Fruit fly (Drosophila melanogaster) whole organism, embryonic: ENCODE measurements around the gene IntS14.
A peak's percentile ranks its signal among the peaks of the same experiment; 100 is the strongest.

ENCODE experiments used
- Antp ChIP-seq: fragments of 200-800 bp; sonication (Bioruptor generic); optimal IDR thresholded peaks from 3 replicates; lab custom pipeline; 2016; ENCODE audit warnings: missing biosample characterization, missing genetic modification characterization
- Atf-2 ChIP-seq: fragments of 200-800 bp; sonication (Bioruptor generic); optimal IDR thresholded peaks from 2 replicates; lab custom pipeline; 2016; ENCODE audit warnings: missing biosample characterization, missing genetic modification characterization
- B-H2 ChIP-seq: fragments of 200-800 bp; sonication (Bioruptor generic); optimal IDR thresholded peaks from 2 replicates; lab custom pipeline; 2018; ENCODE audit warnings: missing biosample characterization, mild to moderate bottlenecking, missing genetic modification characterization
- CG10267 ChIP-seq: fragments of 200-800 bp; sonication (Bioruptor generic); optimal IDR thresholded peaks from 2 replicates; lab custom pipeline; 2018; ENCODE audit warnings: missing biosample characterization, mild to moderate bottlenecking, missing genetic modification characterization, moderate library complexity
- CG10321 ChIP-seq: fragments of 200-800 bp; sonication (Bioruptor generic); IDR thresholded peaks from 2 replicates; pipeline ENCODE4 v1.3.6; 2022; ENCODE audit warnings: missing biosample characterization, missing genetic modification characterization
- CG10366 ChIP-seq: fragments of 200-800 bp; sonication (Bioruptor generic); IDR thresholded peaks from 2 replicates; pipeline ENCODE4 v1.3.6; 2022; ENCODE audit warnings: missing biosample characterization, missing genetic modification characterization
- CG10565 ChIP-seq: fragments of 200-800 bp; sonication (Bioruptor generic); optimal IDR thresholded peaks from 3 replicates; lab custom pipeline; 2016; ENCODE audit warnings: missing biosample characterization, mild to moderate bottlenecking, missing genetic modification characterization
- CG11247 ChIP-seq: fragments of 200-800 bp; sonication (Bioruptor generic); IDR thresholded peaks from 2 replicates; pipeline ENCODE4 v1.3.6; 2022; ENCODE audit warnings: missing biosample characterization, missing genetic modification characterization
- CG11695 ChIP-seq: fragments of 200-800 bp; sonication (Bioruptor generic); IDR thresholded peaks from 3 replicates; pipeline ENCODE4 v1.3.6; 2022; ENCODE audit warnings: missing biosample characterization, missing genetic modification characterization
- CG12104 ChIP-seq: fragments of 200-800 bp; sonication (Bioruptor generic); optimal IDR thresholded peaks from 3 replicates; lab custom pipeline; 2016; ENCODE audit warnings: missing biosample characterization, missing genetic modification characterization
- CG13424 ChIP-seq: fragments of 200-800 bp; sonication (Bioruptor generic); optimal IDR thresholded peaks from 2 replicates; lab custom pipeline; 2019; ENCODE audit warnings: missing biosample characterization, mild to moderate bottlenecking, missing genetic modification characterization, moderate library complexity
- CG1529 ChIP-seq: fragments of 200-800 bp; sonication (Bioruptor generic); optimal IDR thresholded peaks from 3 replicates; lab custom pipeline; 2018; ENCODE audit warnings: missing biosample characterization, missing genetic modification characterization
- CG15479 ChIP-seq: fragments of 200-800 bp; sonication (Bioruptor generic); optimal IDR thresholded peaks from 3 replicates; lab custom pipeline; 2019; ENCODE audit warnings: missing biosample characterization, mild to moderate bottlenecking, missing genetic modification characterization, moderate library complexity
- CG1603 ChIP-seq: fragments of 200-800 bp; sonication (Bioruptor generic); optimal IDR thresholded peaks from 2 replicates; lab custom pipeline; 2019; ENCODE audit warnings: missing biosample characterization, mild to moderate bottlenecking, missing genetic modification characterization, moderate library complexity
- CG16779 ChIP-seq: fragments of 200-800 bp; sonication (Bioruptor generic); IDR thresholded peaks from 2 replicates; pipeline ENCODE4 v1.3.6; 2022; ENCODE audit warnings: missing biosample characterization, missing genetic modification characterization
- CG18011 ChIP-seq: fragments of 200-800 bp; sonication (Bioruptor generic); optimal IDR thresholded peaks from 2 replicates; lab custom pipeline; 2017; ENCODE audit warnings: missing biosample characterization, missing genetic modification characterization, mild to moderate bottlenecking, moderate library complexity, missing genotype
- CG2712 ChIP-seq: fragments of 200-800 bp; optimal IDR thresholded peaks from 3 replicates; lab custom pipeline; 2019; ENCODE audit warnings: missing biosample characterization, mild to moderate bottlenecking, missing genetic modification characterization, moderate library complexity
- CG4360 ChIP-seq: fragments of 200-800 bp; sonication (Bioruptor generic); IDR thresholded peaks from 2 replicates; pipeline ENCODE4 v1.3.6; 2022; ENCODE audit warnings: missing biosample characterization, missing genetic modification characterization
- CG4404 ChIP-seq: fragments of 200-800 bp; sonication (Bioruptor generic); IDR thresholded peaks from 2 replicates; pipeline ENCODE4 v1.3.6; 2022; ENCODE audit warnings: missing biosample characterization, missing genetic modification characterization
- CG4730 ChIP-seq: fragments of 200-800 bp; sonication (Bioruptor generic); IDR thresholded peaks from 2 replicates; pipeline ENCODE4 v1.3.6; 2022; ENCODE audit warnings: missing biosample characterization, missing genetic modification characterization
- CG6791 ChIP-seq: fragments of 200-800 bp; sonication (Bioruptor generic); IDR thresholded peaks from 3 replicates; pipeline ENCODE4 v1.3.6; 2022; ENCODE audit warnings: missing biosample characterization, missing genetic modification characterization; ENCODE audit not compliant: partially characterized antibody
- CG8924 ChIP-seq: fragments of 200-800 bp; optimal IDR thresholded peaks from 3 replicates; lab custom pipeline; 2019; ENCODE audit warnings: missing biosample characterization, mild to moderate bottlenecking, missing genetic modification characterization, moderate library complexity
- CG9215 ChIP-seq: fragments of 200-800 bp; sonication (Bioruptor generic); IDR thresholded peaks from 2 replicates; pipeline ENCODE4 v1.3.6; 2022; ENCODE audit warnings: missing biosample characterization, missing genetic modification characterization
- CG9932 ChIP-seq: fragments of 200-800 bp; sonication (Bioruptor generic); IDR thresholded peaks from 2 replicates; pipeline ENCODE4 v1.3.6; 2022; ENCODE audit warnings: missing biosample characterization, missing genetic modification characterization
- D ChIP-seq, 2 experiments: fragments of 200-800 bp in 1 of 2; fragments of >200 bp in 1 of 2; sonication (Bioruptor generic) in 1 of 2; optimal IDR thresholded peaks; 2 replicates in 1 of 2; 3 replicates in 1 of 2; lab custom pipeline; 2017; ENCODE audit warnings: mild to moderate bottlenecking in 1 of 2, missing biosample characterization in 1 of 2, missing genetic modification characterization in 1 of 2, missing genetic modification reagents in 1 of 2
- D19A ChIP-seq: fragments of 200-800 bp; optimal IDR thresholded peaks from 3 replicates; lab custom pipeline; 2019; ENCODE audit warnings: missing biosample characterization, mild to moderate bottlenecking, missing genetic modification characterization, moderate library complexity
- Hr39 ChIP-seq: fragments of >200 bp; optimal IDR thresholded peaks from 2 replicates; lab custom pipeline; 2017
- Lhr ChIP-seq: fragments of 200-800 bp; sonication (Bioruptor generic); optimal IDR thresholded peaks from 3 replicates; lab custom pipeline; 2017; ENCODE audit warnings: mild to moderate bottlenecking, missing biosample characterization, missing genetic modification reagents, missing genetic modification characterization
- Myb ChIP-seq: fragments of 200-800 bp; sonication (Bioruptor generic); optimal IDR thresholded peaks from 2 replicates; lab custom pipeline; 2016; ENCODE audit warnings: missing biosample characterization, missing genetic modification characterization
- Optix ChIP-seq: fragments of 200-800 bp; sonication (Bioruptor generic); IDR thresholded peaks from 3 replicates; pipeline ENCODE4 v1.3.6; 2022; ENCODE audit warnings: missing biosample characterization, missing genetic modification characterization
- Rfx ChIP-seq: fragments of 200-800 bp; sonication (Bioruptor generic); IDR thresholded peaks from 2 replicates; pipeline ENCODE4 v1.3.6; 2022; ENCODE audit warnings: missing biosample characterization, missing genetic modification characterization
- bab2 ChIP-seq: fragments of 200-800 bp; sonication (Bioruptor generic); optimal IDR thresholded peaks from 2 replicates; lab custom pipeline; 2016; ENCODE audit warnings: missing biosample characterization, missing genetic modification characterization
- cg ChIP-seq: fragments of 200-800 bp; sonication (Bioruptor generic); optimal IDR thresholded peaks from 3 replicates; lab custom pipeline; 2019; ENCODE audit warnings: missing biosample characterization, mild to moderate bottlenecking, missing genetic modification characterization, moderate library complexity
- chif ChIP-seq, 2 experiments: fragments of 200-800 bp; sonication (Bioruptor generic); optimal IDR thresholded peaks; 3 replicates each; lab custom pipeline; 2016; ENCODE audit warnings: missing biosample characterization in 2 of 2, missing genetic modification characterization in 2 of 2
- chm ChIP-seq: fragments of 200-800 bp; sonication (Bioruptor generic); IDR thresholded peaks from 2 replicates; pipeline ENCODE4 v1.3.6; 2022; ENCODE audit warnings: missing biosample characterization, missing genetic modification characterization
- dm ChIP-seq: fragments of 200-800 bp; sonication (Bioruptor generic); optimal IDR thresholded peaks from 3 replicates; lab custom pipeline; 2016; ENCODE audit warnings: missing biosample characterization, missing genetic modification characterization
- dpn ChIP-seq, 2 experiments: fragments of 200-800 bp; sonication (Bioruptor generic); optimal IDR thresholded peaks; 3 replicates each; lab custom pipeline; 2016; ENCODE audit warnings: missing biosample characterization in 2 of 2, missing genetic modification characterization in 2 of 2
- hb ChIP-seq: fragments of 200-800 bp; sonication (Bioruptor generic); IDR thresholded peaks from 3 replicates; pipeline ENCODE4 v1.3.6; 2022; ENCODE audit warnings: missing biosample characterization, missing genetic modification characterization; ENCODE audit not compliant: partially characterized antibody
- lilli ChIP-seq: fragments of 200-800 bp; sonication (Bioruptor generic); optimal IDR thresholded peaks from 3 replicates; lab custom pipeline; 2016; ENCODE audit warnings: missing biosample characterization, missing genetic modification characterization
- otp ChIP-seq: fragments of 200-800 bp; sonication (Bioruptor generic); IDR thresholded peaks from 3 replicates; pipeline ENCODE4, ENCODE4 v1.3.6; 2022; ENCODE audit warnings: missing biosample characterization, missing genetic modification characterization
- pros ChIP-seq: fragments of 200-800 bp; sonication (Bioruptor generic); optimal IDR thresholded peaks from 3 replicates; lab custom pipeline; 2019; ENCODE audit warnings: missing biosample characterization, mild to moderate bottlenecking, missing genetic modification characterization, moderate library complexity
- ranshi ChIP-seq: fragments of 200-800 bp; sonication (Bioruptor generic); IDR thresholded peaks from 2 replicates; pipeline ENCODE4 v1.3.6; 2022; ENCODE audit warnings: missing biosample characterization, missing genetic modification characterization
- repo ChIP-seq: fragments of 200-800 bp; sonication (Bioruptor generic); optimal IDR thresholded peaks from 2 replicates; lab custom pipeline; 2016; ENCODE audit warnings: missing biosample characterization, missing genetic modification characterization
- row ChIP-seq: fragments of 200-800 bp; sonication (Bioruptor generic); IDR thresholded peaks from 3 replicates; pipeline ENCODE4 v1.3.6; 2022; ENCODE audit warnings: missing biosample characterization, missing genetic modification characterization
- sens ChIP-seq: fragments of 200-800 bp; sonication (Bioruptor generic); peaks from one replicate; lab custom pipeline; 2016; ENCODE audit warnings: missing biosample characterization, missing genetic modification characterization
- seq ChIP-seq: fragments of 200-800 bp; sonication (Bioruptor generic); IDR thresholded peaks from 2 replicates; pipeline ENCODE4 v1.3.6; 2022; ENCODE audit warnings: missing biosample characterization, missing genetic modification characterization
- tll ChIP-seq, 2 experiments: fragments of 200-800 bp in 1 of 2; fragments of >200 bp in 1 of 2; sonication (Bioruptor generic) in 1 of 2; optimal IDR thresholded peaks; 2 replicates each; lab custom pipeline; 2017 to 2019; ENCODE audit warnings: missing biosample characterization in 2 of 2, missing genetic modification characterization in 2 of 2, mild to moderate bottlenecking in 1 of 2, moderate library complexity in 1 of 2
- vvl ChIP-seq: fragments of 200-800 bp; sonication (Bioruptor generic); IDR thresholded peaks from 2 replicates; pipeline ENCODE4 v1.3.6; 2022; ENCODE audit warnings: missing biosample characterization, missing genetic modification characterization

The IntS14 gene

dm6 chr2L:1150554-1150953 lies 13.7 kb upstream of the IntS14 start, which contains the start of the genes Tfb4 and Vps29 (continued):
- TF ChIP-seq chif (GFP tag; optimal IDR thresholded peaks at IDR 0.05; lab: Kevin White, UChicago) (peak in 1 of 2 experiments; percentile 17), cg (GFP tag; lab: Kevin White, UChicago) (no peak), ranshi (GFP tag; lab: Robert Waterston, UW) (peak; percentile 38; the same call in 1 of the 2 replicates), Antp (GFP tag; lab: Kevin White, UChicago) (peak; percentile 63), dm (GFP tag; lab: Kevin White, UChicago) (peak; percentile 31), bab2 (GFP tag; lab: Kevin White, UChicago) (peak; percentile 64), CG9215 (0 out of 2 replicates have a peak, but pooled peaks have one; percentile 35), chm (peak; percentile 30; the same call in 1 of the 2 replicates), Myb (GFP tag; lab: Kevin White, UChicago) (peak; percentile 36), CG11695 (GFP tag; lab: Robert Waterston, UW) (0 out of 3 replicates have a peak, but pooled peaks have one; percentile 12), otp (GFP tag; lab: Robert Waterston, UW) (no peak), CG10321 (GFP tag; lab: Robert Waterston, UW) (no peak), Lhr (no peak), CG11247 (GFP tag; lab: Robert Waterston, UW) (0 out of 2 replicates have a peak, but pooled peaks have one; percentile 17), CG2712 (tag; lab: Kevin White, UChicago) (peak; percentile 49), CG6791 (GFP tag; lab: Robert Waterston, UW) (peak; percentile 94), repo (GFP tag; lab: Kevin White, UChicago) (peak; percentile 1), CG9932 (GFP tag; lab: Robert Waterston, UW) (peak; percentile 87), Rfx (GFP tag; lab: Robert Waterston, UW) (peak; percentile 81), CG10267 (tag; lab: Kevin White, UChicago) (peak; percentile 33), lilli (GFP tag; lab: Kevin White, UChicago) (peak; percentile 82)

- TF ChIP-seq CG13424 (no peak), CG4360 (GFP tag; lab: Robert Waterston, UW) (no peak), CG4730 (no peak), vvl (GFP tag; lab: Robert Waterston, UW) (no peak), Hr39 (lab: Kevin White, UChicago) (peak; percentile 83)
Measured at dm6 chr2L:1152693-1153092, 11.6 kb upstream of the IntS14 start.

dm6 chr2L:1156592-1157249 lies 7.5 kb upstream of the IntS14 start:
- no peak for TF ChIP-seq CG4404
- no peak for TF ChIP-seq seq (GFP tag; lab: Robert Waterston, UW)
- TF ChIP-seq tll (GFP tag; optimal IDR thresholded peaks at IDR 0.05; lab: Kevin White, UChicago) = no peak
- no peak for TF ChIP-seq CG12104 (GFP tag; lab: Kevin White, UChicago)
- TF ChIP-seq CG18011 (GFP tag; lab: Kevin White, UChicago) = no peak
- no peak for TF ChIP-seq D (optimal IDR thresholded peaks at IDR 0.05; lab: Kevin White, UChicago)
- no peak for TF ChIP-seq D (GFP tag; optimal IDR thresholded peaks at IDR 0.05; lab: Kevin White, UChicago)
- no peak for TF ChIP-seq hb (GFP tag; lab: Robert Waterston, UW)
- TF ChIP-seq CG16779 (GFP tag; lab: Robert Waterston, UW) = no peak
- TF ChIP-seq CG8924 (tag; lab: Kevin White, UChicago) = peak; percentile 14
- peak; percentile 3 for TF ChIP-seq CG15479 (GFP tag; lab: Kevin White, UChicago)
- TF ChIP-seq CG1603 (tag; lab: Kevin White, UChicago) = peak; percentile 25
- TF ChIP-seq dpn (GFP tag; optimal IDR thresholded peaks at IDR 0.05; lab: Kevin White, UChicago) = no peak
- no peak for TF ChIP-seq Atf-2 (GFP tag; lab: Kevin White, UChicago)
- TF ChIP-seq row = peak; percentile 41; the same call in 2 of the 3 replicates
- no peak for TF ChIP-seq ranshi (GFP tag; lab: Robert Waterston, UW)
- TF ChIP-seq Optix (GFP tag; lab: Robert Waterston, UW) = no peak
- TF ChIP-seq CG1529 = no peak
- TF ChIP-seq CG10565 (GFP tag; lab: Kevin White, UChicago) = no peak
- TF ChIP-seq pros (GFP tag; lab: Kevin White, UChicago) = no peak
- no peak for TF ChIP-seq CG10366
- no peak for TF ChIP-seq B-H2
- peak; percentile 91 for TF ChIP-seq D19A (tag; lab: Kevin White, UChicago)
- TF ChIP-seq sens (GFP tag; lab: Kevin White, UChicago) = peak; percentile 47
